Fruit fly (Drosophila melanogaster): ENCODE data around the gene CG2124.
"Not testable (repeated sequence)": the region's sequence is repeated elsewhere in the genome, so short reads cannot be mapped to it uniquely, and the experiment has no call there.

CG2124 gene

DNA sequence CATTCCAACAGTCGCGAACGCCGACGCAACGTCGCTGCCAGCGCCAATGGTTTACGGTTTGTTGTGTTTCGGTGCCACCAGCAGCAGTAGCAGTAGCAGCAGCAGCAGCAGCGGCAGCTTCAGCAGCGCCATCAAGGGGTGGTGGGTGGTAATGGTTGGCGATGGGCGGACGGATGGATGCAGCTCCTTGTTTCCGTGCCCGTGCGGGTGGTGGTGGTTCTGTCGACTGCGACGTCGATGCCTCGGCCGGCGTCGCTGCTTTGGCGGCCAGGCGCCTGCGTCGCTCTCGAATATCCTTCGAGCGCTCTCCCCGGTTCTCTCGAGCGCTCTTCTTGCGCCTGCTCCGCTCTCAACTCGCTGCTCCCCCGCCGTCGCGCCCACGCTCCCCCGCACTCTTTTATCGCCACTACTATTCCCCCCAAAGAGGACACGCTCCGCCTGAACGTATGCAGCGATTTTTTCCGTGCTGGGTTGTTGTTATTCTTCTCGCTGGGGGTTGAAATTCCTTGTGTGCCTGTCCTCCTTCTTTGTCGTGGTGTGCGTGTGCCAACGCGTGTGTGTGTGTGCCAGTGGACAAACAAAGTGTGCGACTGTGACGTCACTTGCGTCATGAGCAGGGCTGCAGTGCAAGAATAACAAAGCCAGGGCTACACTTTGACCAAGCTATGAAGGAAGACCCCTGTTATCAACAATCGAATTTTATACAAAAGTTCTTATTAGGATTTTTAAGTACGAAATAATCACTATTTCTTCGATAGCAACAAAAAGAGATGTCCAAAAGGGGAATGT is 25.5 kb downstream of the CG2124 start:
- TF ChIP-seq kay (GFP tag; ENCODE audit: borderline replicate concordance) (no peak), CG12768 (GFP tag; optimal IDR thresholded peaks at IDR 0.05) (no peak), toe (GFP tag; optimal IDR thresholded peaks at IDR 0.05) (no peak), tj (GFP tag; optimal IDR thresholded peaks at IDR 0.05) (no peak), Crg-1 (GFP tag; optimal IDR thresholded peaks at IDR 0.05) (no peak), CG1620 (GFP tag; optimal IDR thresholded peaks at IDR 0.05) (no peak), CG7101 (tag; optimal IDR thresholded peaks at IDR 0.05) (no peak), Mnt (GFP tag; optimal IDR thresholded peaks at IDR 0.05) (no peak), CG14711 (tag; optimal IDR thresholded peaks at IDR 0.05) (no peak), bab1 (GFP tag; optimal IDR thresholded peaks at IDR 0.05) (no peak)

DNA sequence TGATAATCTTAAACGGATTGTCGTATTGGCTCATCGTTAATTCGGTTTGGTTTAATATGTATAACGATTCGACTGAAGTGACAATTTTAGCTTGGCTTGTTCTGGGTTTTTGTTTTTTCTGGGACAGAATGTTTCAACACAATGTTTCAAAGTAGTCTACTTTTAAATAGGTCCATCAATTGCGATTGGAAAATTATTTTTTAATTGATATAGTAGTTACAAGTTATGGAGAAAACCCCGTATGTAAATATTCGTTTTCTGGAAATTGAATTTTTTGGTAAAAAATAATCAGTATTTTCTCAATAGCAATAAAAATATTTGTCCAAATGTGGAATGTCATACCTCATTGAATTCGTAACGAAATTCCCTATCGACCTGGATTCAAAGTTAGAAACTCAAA is 27.2 kb downstream of the CG2124 start, which contains the start of gene Rab9Db:
Rab9Db (minus strand) TSS at position 101 of the 400 bp plus-strand sequence.
- TF ChIP-seq bab1 (GFP tag; optimal IDR thresholded peaks at IDR 0.05); CG33017 (tag; optimal IDR thresholded peaks at IDR 0.05); Clk (GFP tag; optimal IDR thresholded peaks at IDR 0.05): not testable (repeated sequence)

DNA sequence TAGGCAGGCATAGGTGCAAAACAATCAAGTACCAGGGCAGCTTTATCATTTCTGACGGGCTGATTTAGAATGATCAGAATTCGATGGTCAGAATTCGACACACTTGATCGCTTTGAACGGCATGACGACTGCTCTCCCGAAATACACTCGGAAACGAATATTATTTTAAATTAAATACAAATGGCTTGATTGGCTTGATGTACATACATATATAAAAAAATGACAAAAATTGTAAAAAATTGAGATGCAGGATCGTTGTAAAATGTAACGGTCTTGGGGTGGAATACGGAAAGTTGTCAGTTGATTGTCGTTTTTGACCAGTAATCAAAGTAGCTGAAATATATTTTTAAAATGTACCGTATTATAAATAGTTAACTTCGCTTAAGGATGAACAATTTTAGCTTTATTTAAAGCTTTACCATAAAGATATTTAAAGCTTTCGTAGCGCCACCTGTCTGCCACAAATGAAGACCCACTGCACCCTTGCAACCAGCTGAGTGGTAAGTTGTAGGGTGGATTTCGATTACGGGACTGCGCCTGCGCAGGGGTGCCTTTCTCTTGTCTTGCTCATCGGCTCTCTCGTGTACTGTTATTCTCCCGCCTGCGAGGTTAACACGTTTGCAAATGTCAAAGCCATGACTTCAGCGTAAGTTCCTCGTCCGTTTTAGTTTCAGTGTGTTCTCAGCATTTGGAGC is 31.3 kb downstream of the CG2124 start, which contains the start of the genes CG9806 and X11Lbeta:
CG9806 (minus strand) TSS at position 51 of the 695 bp plus-strand sequence.
X11Lbeta (plus strand) TSS at position 676 of the 695 bp plus-strand sequence.
- TF ChIP-seq cnc (optimal IDR thresholded peaks at IDR 0.05) (no peak), CG14711 (tag; optimal IDR thresholded peaks at IDR 0.05) (no peak)

DNA sequence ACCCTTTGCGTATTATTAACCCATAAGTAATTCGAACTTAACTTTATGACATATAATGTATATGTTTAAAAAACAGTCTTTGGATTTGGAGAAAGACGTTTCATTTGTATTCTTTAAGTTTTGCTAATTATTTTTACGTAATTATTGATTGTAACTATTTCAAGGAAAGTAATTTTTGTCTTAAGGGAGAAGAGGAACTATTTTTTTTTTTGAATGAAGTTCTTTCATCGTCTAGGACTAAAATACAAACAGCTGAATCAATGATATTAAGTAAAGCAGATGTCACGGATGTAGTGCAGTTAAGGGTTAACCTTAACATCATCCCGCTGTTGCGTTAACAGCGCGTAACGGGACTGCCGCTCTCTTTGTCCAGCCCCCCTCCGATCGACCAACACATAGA is 33.0 kb downstream of the CG2124 start:
- TF ChIP-seq pad (GFP tag; optimal IDR thresholded peaks at IDR 0.05) (peak; percentile 36), CG1620 (GFP tag; optimal IDR thresholded peaks at IDR 0.05) (no peak), bab1 (GFP tag; optimal IDR thresholded peaks at IDR 0.05) (no peak), CG14711 (tag; optimal IDR thresholded peaks at IDR 0.05) (peak; percentile 35), CG33017 (tag; optimal IDR thresholded peaks at IDR 0.05) (peak; percentile 9), toe (GFP tag; optimal IDR thresholded peaks at IDR 0.05) (no peak), ovo (GFP tag; optimal IDR thresholded peaks at IDR 0.05) (no peak), CG11617 (GFP tag; optimal IDR thresholded peaks at IDR 0.05) (peak; percentile 12), kay (GFP tag; ENCODE audit: borderline replicate concordance) (no peak), CG7101 (tag; optimal IDR thresholded peaks at IDR 0.05) (peak; percentile 43), CG7045 (GFP tag; optimal IDR thresholded peaks at IDR 0.05) (peak; percentile 36), Clk (GFP tag; optimal IDR thresholded peaks at IDR 0.05) (no peak), Mnt (GFP tag; optimal IDR thresholded peaks at IDR 0.05) (no peak), Hr96 (GFP tag; optimal IDR thresholded peaks at IDR 0.05) (peak; percentile 63), CG5204 (GFP tag; optimal IDR thresholded peaks at IDR 0.05) (peak; percentile 46)

DNA sequence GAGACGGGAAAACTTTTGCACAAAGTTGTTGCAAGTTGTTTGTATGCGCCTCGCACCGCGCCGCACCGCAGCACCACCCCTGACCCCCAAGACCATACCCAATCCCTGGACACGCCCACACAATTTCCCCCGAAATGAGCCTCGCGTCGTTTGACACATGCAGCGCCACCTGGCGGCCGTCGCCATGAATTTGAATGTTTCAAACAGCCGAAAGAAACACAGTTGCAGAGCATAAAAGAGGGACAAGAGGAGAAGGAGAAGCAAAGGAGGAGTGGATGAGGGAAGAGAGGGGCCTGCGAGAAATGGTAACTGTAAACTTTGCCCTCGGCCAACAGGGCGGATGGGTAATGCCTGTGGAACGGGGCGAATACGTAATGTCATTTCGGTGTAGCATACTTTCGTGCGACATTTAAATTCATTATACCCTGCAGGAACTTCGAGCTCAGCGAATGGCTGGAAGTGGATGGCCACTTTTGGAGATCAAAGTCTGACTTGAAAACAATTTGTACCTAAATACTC is 46.4 kb downstream of the CG2124 start:
- TF ChIP-seq Hr96 (GFP tag; optimal IDR thresholded peaks at IDR 0.05) (no peak), cic (GFP tag; optimal IDR thresholded peaks at IDR 0.05) (no peak), CG33017 (tag; optimal IDR thresholded peaks at IDR 0.05) (no peak), tj (GFP tag; optimal IDR thresholded peaks at IDR 0.05) (no peak), cnc (optimal IDR thresholded peaks at IDR 0.05) (no peak), Mnt (GFP tag; optimal IDR thresholded peaks at IDR 0.05) (no peak), CG7101 (tag; optimal IDR thresholded peaks at IDR 0.05) (no peak), CG14711 (tag; optimal IDR thresholded peaks at IDR 0.05) (no peak), CG11617 (GFP tag; optimal IDR thresholded peaks at IDR 0.05) (no peak), kay (GFP tag; ENCODE audit: borderline replicate concordance) (no peak), CG1620 (GFP tag; optimal IDR thresholded peaks at IDR 0.05) (no peak), CG5204 (GFP tag; optimal IDR thresholded peaks at IDR 0.05) (no peak), ovo (GFP tag; optimal IDR thresholded peaks at IDR 0.05) (no peak), Crg-1 (GFP tag; optimal IDR thresholded peaks at IDR 0.05) (no peak), toe (GFP tag; optimal IDR thresholded peaks at IDR 0.05) (no peak)

Measured in whole organism, adult.